Worm (Caenorhabditis elegans): ENCODE measurements around the gene glc-1.

DNA sequence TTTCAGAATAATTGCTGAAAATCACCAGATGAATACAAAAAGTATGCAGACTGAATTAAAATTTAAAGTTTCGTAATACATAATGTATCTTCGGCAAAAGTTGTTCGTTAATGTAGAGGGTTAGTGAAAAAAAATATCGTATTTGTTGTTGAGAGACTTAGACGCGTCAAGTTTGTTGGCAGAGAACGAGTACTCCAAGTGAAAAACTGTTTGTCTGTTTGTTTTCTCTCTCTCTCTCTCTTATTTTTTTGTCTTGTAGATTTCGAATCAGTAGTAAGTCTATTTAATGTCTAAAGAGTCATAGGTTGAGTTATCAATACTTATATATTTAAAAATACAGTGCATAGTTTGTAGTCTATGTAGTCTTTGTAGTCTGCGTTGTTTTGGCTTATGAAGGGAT, 50.1 kb downstream of the glc-1 start, which contains the start of the genes fbxa-2 and T13F3.8:
- TF ChIP-seq nhr-85 (tag) (no peak), elt-2 (tag; optimal IDR thresholded peaks at IDR 0.05) (no peak), hlh-17 (GFP tag; optimal IDR thresholded peaks at IDR 0.05; ENCODE audit: borderline replicate concordance) (no peak), nhr-12 (tag; optimal IDR thresholded peaks at IDR 0.05) (no peak), fos-1 (tag; optimal IDR thresholded peaks at IDR 0.05) (no peak), nhr-237 (tag; optimal IDR thresholded peaks at IDR 0.05) (no peak), unc-62 (GFP tag; optimal IDR thresholded peaks at IDR 0.05) (no peak), nhr-19 (GFP tag; conservative IDR thresholded peaks at IDR 0.05) (no peak), lir-3 (tag; optimal IDR thresholded peaks at IDR 0.05; ENCODE audit: poor library complexity) (no peak), unc-30 (tag; optimal IDR thresholded peaks at IDR 0.05) (no peak), nhr-76 (tag; optimal IDR thresholded peaks at IDR 0.05) (no peak), sup-37 (GFP tag; optimal IDR thresholded peaks at IDR 0.05) (no peak), aha-1 (tag; optimal IDR thresholded peaks at IDR 0.05) (no peak)
